Worm (Caenorhabditis elegans) whole organism, L4 larva: ENCODE data around the gene pho-14.

Experiments
- F26F4.8 ChIP-seq: fragments of 200-800 bp; sonication (Bioruptor generic); conservative IDR thresholded peaks from 2 replicates; pipeline ENCODE4 v1.3.6; 2022; ENCODE audit warnings: missing genetic modification characterization, missing compliant biosample characterization
- ceh-20 ChIP-seq: fragments of 200-800 bp; sonication (Bioruptor generic); IDR thresholded peaks from 2 replicates; pipeline ENCODE4 v1.3.6; 2022; ENCODE audit warnings: missing genetic modification reagents, missing genetic modification characterization, missing compliant biosample characterization
- ceh-82 ChIP-seq: sonication (generic microtip); optimal IDR thresholded peaks from 2 replicates; lab custom pipeline; 2017; ENCODE audit warnings: missing biosample characterization, missing genetic modification characterization
- lsy-2 ChIP-seq, 2 experiments: fragments of 150-350 bp in 1 of 2; sonication (generic microtip) in 1 of 2; optimal IDR thresholded peaks; 2 replicates each; lab custom pipeline; 2014 to 2017; ENCODE audit warnings: missing biosample characterization in 2 of 2, missing genetic modification characterization in 2 of 2
- nhr-10 ChIP-seq: fragments of 150-350 bp; optimal IDR thresholded peaks from 2 replicates; lab custom pipeline; 2014; ENCODE audit warnings: missing biosample characterization, missing genetic modification characterization
- zag-1 ChIP-seq: fragments of 150-350 bp; optimal IDR thresholded peaks from 2 replicates; lab custom pipeline; 2014; ENCODE audit warnings: missing biosample characterization, missing genetic modification characterization
- ztf-11 ChIP-seq: fragments of 150-350 bp; optimal IDR thresholded peaks from 2 replicates; lab custom pipeline; 2014; ENCODE audit warnings: missing biosample characterization, missing genetic modification characterization
- ztf-7 ChIP-seq: fragments of 150-350 bp; optimal IDR thresholded peaks from 2 replicates; lab custom pipeline; 2014; ENCODE audit warnings: missing biosample characterization, missing genetic modification characterization

DNA sequence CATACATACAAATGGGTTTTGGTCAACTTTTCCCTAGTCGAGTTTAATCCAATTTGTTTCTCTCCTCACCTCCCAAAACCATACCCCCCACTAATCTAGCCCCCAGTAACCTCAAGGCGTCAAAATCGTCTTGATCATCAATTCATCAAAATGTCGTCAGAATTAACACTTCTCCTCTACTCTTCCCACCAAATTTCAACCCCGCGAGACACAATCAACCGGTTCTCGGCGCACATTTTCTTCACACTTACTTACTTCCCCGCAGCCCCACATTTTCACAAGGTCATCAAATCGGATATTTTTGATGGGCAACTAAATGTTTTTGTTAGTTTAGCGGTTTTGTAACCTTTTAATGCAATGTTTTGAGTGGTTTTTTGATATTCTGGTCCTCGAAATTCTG, 9.9 kb downstream of the pho-14 start:
- TF ChIP-seq ztf-11 (tag; lab: Kevin White, UChicago) (no peak), F26F4.8 (GFP tag; lab: Robert Waterston, UW) (no peak), zag-1 (no peak), nhr-10 (tag; lab: Kevin White, UChicago) (no peak), ceh-20 (GFP tag; lab: Robert Waterston, UW) (no peak), ztf-7 (tag; lab: Kevin White, UChicago) (no peak), ceh-82 (tag; lab: Kevin White, UChicago) (no peak), lsy-2 (tag; optimal IDR thresholded peaks at IDR 0.05; lab: Kevin White, UChicago) (no peak)
